Fruit fly (Drosophila melanogaster) whole organism, adult: ENCODE data around the gene CG2794.

Experiments used
- CG12768 ChIP-seq: fragments of 200-800 bp; sonication (Bioruptor generic); optimal IDR thresholded peaks from 2 replicates; lab custom pipeline; 2017; ENCODE audit warnings: missing biosample characterization, missing genetic modification characterization, mild to moderate bottlenecking, moderate library complexity, missing genetic modification reagents
- CG14711 ChIP-seq: fragments of 200-800 bp; sonication (Bioruptor generic); optimal IDR thresholded peaks from 2 replicates; lab custom pipeline; 2018; ENCODE audit warnings: missing biosample characterization, mild to moderate bottlenecking, missing genetic modification characterization, moderate library complexity
- CG5204 ChIP-seq: fragments of 200-800 bp; sonication (Bioruptor generic); optimal IDR thresholded peaks from 2 replicates; lab custom pipeline; 2016; ENCODE audit warnings: missing biosample characterization, missing genetic modification characterization
- Mnt ChIP-seq: fragments of 200-800 bp; sonication (Bioruptor generic); optimal IDR thresholded peaks from 2 replicates; lab custom pipeline; 2016; ENCODE audit warnings: missing biosample characterization, mild to moderate bottlenecking, missing genetic modification characterization
- cnc ChIP-seq, 2 experiments: fragments of >200 bp; optimal IDR thresholded peaks; 2 replicates each; lab custom pipeline; 2017
- ovo ChIP-seq: fragments of 200-800 bp; sonication (Bioruptor generic); optimal IDR thresholded peaks from 2 replicates; lab custom pipeline; 2016; ENCODE audit warnings: missing biosample characterization, missing genetic modification characterization
- tj ChIP-seq: fragments of 200-800 bp; sonication (Bioruptor generic); optimal IDR thresholded peaks from 3 replicates; lab custom pipeline; 2017; ENCODE audit warnings: missing biosample characterization, mild to moderate bottlenecking, missing genetic modification characterization, moderate library complexity

dm6 chr2L:602439-602879, 38.5 kb downstream of the CG2794 start, which contains the start of gene CG13689:
- peak; percentile 3 for TF ChIP-seq ovo (GFP tag; lab: Kevin White, UChicago)
- no peak for TF ChIP-seq CG12768 (GFP tag; lab: Kevin White, UChicago)
- peak; percentile 79 for TF ChIP-seq CG14711 (tag; lab: Kevin White, UChicago)
- no peak for TF ChIP-seq cnc (optimal IDR thresholded peaks at IDR 0.05; lab: Kevin White, UChicago)
- TF ChIP-seq CG5204, result peak; percentile 31
- TF ChIP-seq tj (GFP tag; lab: Kevin White, UChicago), result no peak
- no peak for TF ChIP-seq Mnt (GFP tag; lab: Kevin White, UChicago)
